Worm (Caenorhabditis elegans) whole organism, late embryonic: ENCODE data around the gene cca-1.

Experiments used
- C08G9.2 ChIP-seq: sonication (generic microtip); optimal IDR thresholded peaks from 2 replicates; lab custom pipeline; 2016; ENCODE audit warnings: mild to moderate bottlenecking, missing genetic modification characterization, moderate library complexity, missing compliant biosample characterization
- C38D4.7 ChIP-seq: fragments of 200-800 bp; sonication (Bioruptor generic); optimal IDR thresholded peaks from 2 replicates; lab custom pipeline; 2018; ENCODE audit warnings: mild to moderate bottlenecking, missing genetic modification characterization, moderate library complexity, missing compliant biosample characterization
- F13H6.1 ChIP-seq: sonication (generic microtip); optimal IDR thresholded peaks from 2 replicates; lab custom pipeline; 2016; ENCODE audit warnings: missing genetic modification characterization, missing compliant biosample characterization
- K02D7.2 ChIP-seq: sonication (generic microtip); optimal IDR thresholded peaks from 2 replicates; lab custom pipeline; 2017; ENCODE audit warnings: mild to moderate bottlenecking, missing genetic modification characterization, missing compliant biosample characterization
- Y22D7AL.16 ChIP-seq: sonication (generic microtip); optimal IDR thresholded peaks from 2 replicates; lab custom pipeline; 2016; ENCODE audit warnings: missing genetic modification characterization, missing compliant biosample characterization
- ahr-1 ChIP-seq: sonication (generic microtip); optimal IDR thresholded peaks from 2 replicates; lab custom pipeline; 2016; ENCODE audit warnings: missing genetic modification characterization, missing compliant biosample characterization
- ama-1 ChIP-seq: fragments of 150-350 bp; optimal IDR thresholded peaks from 2 replicates; lab custom pipeline; 2014
- ceh-30 ChIP-seq: fragments of 150-350 bp; optimal IDR thresholded peaks from 2 replicates; lab custom pipeline; 2014; ENCODE audit warnings: missing biosample characterization, missing genetic modification characterization
- ceh-31 ChIP-seq: sonication (generic microtip); optimal IDR thresholded peaks from 2 replicates; lab custom pipeline; 2016; ENCODE audit warnings: missing genetic modification characterization, missing compliant biosample characterization
- ceh-45 ChIP-seq: fragments of 200-800 bp; sonication (Bioruptor generic); IDR thresholded peaks from 2 replicates; pipeline ENCODE4 v1.3.6; 2022; ENCODE audit warnings: missing genetic modification reagents, missing genetic modification characterization, missing compliant biosample characterization
- ceh-48 ChIP-seq: sonication (generic microtip); optimal IDR thresholded peaks from 2 replicates; lab custom pipeline; 2016; ENCODE audit warnings: missing genetic modification characterization, inconsistent platforms, missing compliant biosample characterization
- ceh-6 ChIP-seq: fragments of 200-800 bp; sonication (Bioruptor generic); optimal IDR thresholded peaks from 2 replicates; lab custom pipeline; 2018; ENCODE audit warnings: mild to moderate bottlenecking, missing genetic modification characterization, missing compliant biosample characterization
- ceh-9 ChIP-seq: sonication (generic microtip); optimal IDR thresholded peaks from 2 replicates; lab custom pipeline; 2016; ENCODE audit warnings: mild to moderate bottlenecking, missing genetic modification characterization, inconsistent platforms, missing compliant biosample characterization
- che-1 ChIP-seq: sonication (generic microtip); optimal IDR thresholded peaks from 2 replicates; lab custom pipeline; 2016; ENCODE audit warnings: mild to moderate bottlenecking, missing genetic modification characterization, missing compliant biosample characterization
- dmd-4 ChIP-seq: sonication (generic microtip); optimal IDR thresholded peaks from 2 replicates; lab custom pipeline; 2016; ENCODE audit warnings: borderline replicate concordance, missing genetic modification characterization, missing compliant biosample characterization
- elt-2 ChIP-seq: sonication (generic microtip); optimal IDR thresholded peaks from 2 replicates; lab custom pipeline; 2016; ENCODE audit warnings: missing genetic modification reagents, missing genetic modification characterization, missing compliant biosample characterization
- elt-4 ChIP-seq: sonication (generic microtip); optimal IDR thresholded peaks from 2 replicates; lab custom pipeline; 2016; ENCODE audit warnings: missing genetic modification characterization, missing compliant biosample characterization
- ets-4 ChIP-seq: sonication (generic microtip); optimal IDR thresholded peaks from 2 replicates; lab custom pipeline; 2016; ENCODE audit warnings: missing genetic modification characterization, missing compliant biosample characterization
- eyg-1 ChIP-seq: sonication (generic microtip); optimal IDR thresholded peaks from 2 replicates; lab custom pipeline; 2016; ENCODE audit warnings: missing genotype, missing genetic modification characterization, missing compliant biosample characterization
- fkh-10 ChIP-seq: fragments of 150-350 bp; optimal IDR thresholded peaks from 2 replicates; lab custom pipeline; 2014; ENCODE audit warnings: missing biosample characterization, missing genetic modification reagents, missing genetic modification characterization
- fkh-6 ChIP-seq: sonication (generic microtip); optimal IDR thresholded peaks from 2 replicates; lab custom pipeline; 2016; ENCODE audit warnings: missing genetic modification characterization, missing compliant biosample characterization
- hlh-15 ChIP-seq: sonication (generic microtip); optimal IDR thresholded peaks from 2 replicates; lab custom pipeline; 2016; ENCODE audit warnings: missing genetic modification characterization, missing compliant biosample characterization
- hlh-30 ChIP-seq: sonication (generic microtip); optimal IDR thresholded peaks from 2 replicates; lab custom pipeline; 2017; ENCODE audit warnings: antibody characterized with exemption, missing genetic modification characterization, missing compliant biosample characterization; ENCODE audit not compliant: insufficient read depth
- lim-6 ChIP-seq: sonication (generic microtip); optimal IDR thresholded peaks from 2 replicates; lab custom pipeline; 2016; ENCODE audit warnings: missing genetic modification characterization, missing compliant biosample characterization
- madf-2 ChIP-seq: sonication (generic microtip); optimal IDR thresholded peaks from 2 replicates; lab custom pipeline; 2017; ENCODE audit warnings: missing genetic modification characterization, missing compliant biosample characterization
- mec-3 ChIP-seq: sonication (generic microtip); optimal IDR thresholded peaks from 2 replicates; lab custom pipeline; 2016; ENCODE audit warnings: borderline replicate concordance, missing genetic modification characterization, missing compliant biosample characterization
- nfya-1 ChIP-seq: sonication (generic microtip); optimal IDR thresholded peaks from 2 replicates; lab custom pipeline; 2017; ENCODE audit warnings: missing genetic modification characterization, mild to moderate bottlenecking, missing compliant biosample characterization, antibody characterized with exemption, moderate library complexity
- pax-1 ChIP-seq: fragments of 150-350 bp; optimal IDR thresholded peaks from 2 replicates; lab custom pipeline; 2014; ENCODE audit warnings: missing biosample characterization, missing genetic modification characterization
- pha-2 ChIP-seq: sonication (generic microtip); optimal IDR thresholded peaks from 2 replicates; lab custom pipeline; 2017; ENCODE audit warnings: mild to moderate bottlenecking, missing genetic modification characterization, missing compliant biosample characterization
- pha-4 ChIP-seq: fragments of 150-350 bp; optimal IDR thresholded peaks from 2 replicates; lab custom pipeline; 2018; ENCODE audit warnings: missing biosample characterization, missing genetic modification reagents, missing genetic modification characterization
- pros-1 ChIP-seq: fragments of 150-350 bp; optimal IDR thresholded peaks from 2 replicates; lab custom pipeline; 2014; ENCODE audit warnings: missing biosample characterization, missing genetic modification reagents, missing genetic modification characterization
- ref-2 ChIP-seq: sonication (generic microtip); optimal IDR thresholded peaks from 2 replicates; lab custom pipeline; 2016; ENCODE audit warnings: missing genetic modification characterization, missing compliant biosample characterization
- rnt-1 ChIP-seq: sonication (generic microtip); optimal IDR thresholded peaks from 2 replicates; lab custom pipeline; 2016; ENCODE audit warnings: missing genetic modification characterization, missing compliant biosample characterization
- sdc-2 ChIP-seq: sonication (generic microtip); optimal IDR thresholded peaks from 2 replicates; lab custom pipeline; 2016; ENCODE audit warnings: missing genotype, missing genetic modification characterization, missing compliant biosample characterization
- sox-4 ChIP-seq: sonication (generic microtip); optimal IDR thresholded peaks from 2 replicates; lab custom pipeline; 2017; ENCODE audit warnings: mild to moderate bottlenecking, missing genetic modification characterization, inconsistent platforms, missing compliant biosample characterization
- syd-9 ChIP-seq: sonication (generic microtip); optimal IDR thresholded peaks from 2 replicates; lab custom pipeline; 2016; ENCODE audit warnings: mild to moderate bottlenecking, missing genetic modification characterization, moderate library complexity, missing compliant biosample characterization
- tbx-2 ChIP-seq: sonication (generic microtip); optimal IDR thresholded peaks from 2 replicates; lab custom pipeline; 2016; ENCODE audit warnings: missing genetic modification characterization, missing compliant biosample characterization
- tbx-7 ChIP-seq: sonication (generic microtip); optimal IDR thresholded peaks from 2 replicates; lab custom pipeline; 2016; ENCODE audit warnings: missing genotype, missing genetic modification characterization, missing compliant biosample characterization
- ttx-3 ChIP-seq: sonication (generic microtip); optimal IDR thresholded peaks from 2 replicates; lab custom pipeline; 2016; ENCODE audit warnings: missing genetic modification reagents, missing genetic modification characterization, missing compliant biosample characterization
- unc-3 ChIP-seq, 2 experiments: fragments of 200-800 bp in 1 of 2; sonication (Bioruptor generic) in 1 of 2; sonication (generic microtip) in 1 of 2; conservative IDR thresholded peaks in 1 of 2; optimal IDR thresholded peaks in 1 of 2; 2 replicates each; pipeline versions ENCODE4 v1.3.6 to Lab custom; 2016 to 2022; ENCODE audit warnings: missing compliant biosample characterization in 2 of 2, missing genetic modification characterization in 2 of 2, missing genetic modification reagents in 1 of 2
- unc-86 ChIP-seq: sonication (generic microtip); optimal IDR thresholded peaks from 2 replicates; lab custom pipeline; 2016; ENCODE audit warnings: missing genetic modification characterization, missing compliant biosample characterization

The cca-1 gene

DNA sequence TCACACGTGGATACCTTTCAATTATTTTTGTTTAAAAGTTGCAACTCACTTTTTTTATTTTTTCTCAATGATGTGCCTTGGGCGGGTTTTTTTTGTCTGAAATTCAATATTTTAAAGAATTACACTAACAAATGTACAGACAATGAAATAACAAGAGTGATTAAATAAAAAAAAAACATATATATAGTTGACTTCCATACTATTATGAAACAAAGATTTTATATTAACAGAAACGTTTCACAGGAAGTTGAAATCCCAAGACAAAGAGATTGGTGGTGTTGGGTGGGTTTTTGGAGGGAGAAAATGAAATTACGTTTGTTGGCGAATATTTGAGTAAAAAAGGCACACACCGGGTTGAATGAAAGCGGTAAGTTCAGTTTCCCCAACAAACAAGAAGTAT, at the start of gene cca-1:
Gene cca-1, minus strand, starts transcription at position 101 of the 400 bp plus-strand sequence.
- TF ChIP-seq hlh-30 (tag; lab: Kevin White, UChicago) (no peak), ceh-48 (tag; lab: Kevin White, UChicago) (no peak), ceh-45 (GFP tag; lab: Robert Waterston, UW) (no peak), F13H6.1 (tag; lab: Kevin White, UChicago) (no peak), hlh-15 (tag; lab: Kevin White, UChicago) (no peak), pha-4 (tag; lab: Kevin White, UChicago) (no peak), ets-4 (tag; lab: Kevin White, UChicago) (no peak), sdc-2 (tag; lab: Kevin White, UChicago) (no peak), lim-6 (tag; lab: Kevin White, UChicago) (no peak), pros-1 (tag; lab: Kevin White, UChicago) (no peak), unc-3 (GFP tag; conservative IDR thresholded peaks at IDR 0.05; lab: Robert Waterston, UW) (no peak), unc-3 (tag; optimal IDR thresholded peaks at IDR 0.05; lab: Kevin White, UChicago) (no peak), rnt-1 (tag; lab: Kevin White, UChicago) (no peak)

DNA sequence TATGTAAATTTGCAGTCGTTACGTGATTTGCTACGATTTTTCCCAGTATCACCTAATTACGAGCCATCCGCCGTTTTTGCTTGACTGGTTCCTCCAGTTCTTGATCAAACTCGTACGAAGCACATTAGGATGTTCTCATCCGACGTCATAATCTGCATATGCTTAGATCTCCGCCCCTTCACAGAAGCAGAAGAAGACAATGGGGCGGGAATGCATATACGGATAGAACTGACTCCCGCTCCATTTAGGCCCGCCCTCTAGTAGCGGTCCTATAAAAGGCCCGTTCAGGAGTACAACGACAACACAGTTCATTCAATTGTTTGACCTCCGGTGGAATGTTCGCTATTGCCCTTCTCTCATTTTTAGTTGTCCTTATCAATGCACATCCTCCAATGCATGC, 49.4 kb upstream of the cca-1 start, which contains the start of gene zig-4:
Gene zig-4, plus strand, starts transcription at position 301 of the 400 bp plus-strand sequence.
- TF ChIP-seq ttx-3 (tag; lab: Kevin White, UChicago) (no peak), fkh-10 (GFP tag; lab: Kevin White, UChicago) (no peak), unc-3 (GFP tag; conservative IDR thresholded peaks at IDR 0.05; lab: Robert Waterston, UW) (no peak), unc-3 (tag; optimal IDR thresholded peaks at IDR 0.05; lab: Kevin White, UChicago) (no peak), mec-3 (tag; lab: Kevin White, UChicago) (no peak), ceh-30 (tag; lab: Kevin White, UChicago) (no peak), hlh-30 (tag; lab: Kevin White, UChicago) (no peak), ceh-31 (no peak)

DNA sequence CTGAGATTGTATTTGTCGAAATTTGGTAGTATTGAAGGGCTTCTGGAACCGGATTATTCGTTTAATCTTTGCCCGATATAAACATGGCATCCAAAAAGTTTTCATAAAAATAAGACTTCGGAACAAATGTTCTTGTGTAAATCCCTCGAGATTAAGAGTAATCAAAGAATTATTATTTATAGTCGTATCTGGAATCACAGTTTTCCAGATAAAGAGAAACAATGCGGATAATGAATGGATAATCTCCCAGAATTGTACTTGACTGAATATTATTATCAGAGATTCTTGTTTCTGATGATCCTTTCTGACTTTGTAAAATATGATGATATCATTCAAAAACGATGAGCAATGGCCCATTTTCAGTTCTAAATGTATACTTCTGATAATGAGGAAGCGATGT, 45.4 kb upstream of the cca-1 start:
- no peak for TF ChIP-seq lim-6 (tag; lab: Kevin White, UChicago)
- TF ChIP-seq eyg-1 (tag; lab: Kevin White, UChicago), result no peak
- TF ChIP-seq ceh-30 (tag; lab: Kevin White, UChicago), result no peak
- no peak for TF ChIP-seq Y22D7AL.16
- TF ChIP-seq elt-4 (tag; lab: Kevin White, UChicago), result no peak
- no peak for TF ChIP-seq dmd-4 (tag; lab: Kevin White, UChicago)
- no peak for TF ChIP-seq hlh-15 (tag; lab: Kevin White, UChicago)
- no peak for TF ChIP-seq C38D4.7
- no peak for TF ChIP-seq F13H6.1 (tag; lab: Kevin White, UChicago)
- TF ChIP-seq tbx-2, result no peak
- no peak for TF ChIP-seq nfya-1 (tag; lab: Kevin White, UChicago)
- TF ChIP-seq unc-86 (tag; lab: Kevin White, UChicago), result no peak
- no peak for TF ChIP-seq pha-4 (tag; lab: Kevin White, UChicago)
- no peak for TF ChIP-seq madf-2 (tag; lab: Kevin White, UChicago)
- no peak for TF ChIP-seq ahr-1 (tag; lab: Kevin White, UChicago)
- no peak for TF ChIP-seq che-1 (tag; lab: Kevin White, UChicago)
- TF ChIP-seq fkh-6 (tag; lab: Kevin White, UChicago), result no peak
- TF ChIP-seq ets-4 (tag; lab: Kevin White, UChicago), result no peak
- no peak for TF ChIP-seq pax-1 (tag; lab: Kevin White, UChicago)
- no peak for TF ChIP-seq ref-2 (tag; lab: Kevin White, UChicago)

DNA sequence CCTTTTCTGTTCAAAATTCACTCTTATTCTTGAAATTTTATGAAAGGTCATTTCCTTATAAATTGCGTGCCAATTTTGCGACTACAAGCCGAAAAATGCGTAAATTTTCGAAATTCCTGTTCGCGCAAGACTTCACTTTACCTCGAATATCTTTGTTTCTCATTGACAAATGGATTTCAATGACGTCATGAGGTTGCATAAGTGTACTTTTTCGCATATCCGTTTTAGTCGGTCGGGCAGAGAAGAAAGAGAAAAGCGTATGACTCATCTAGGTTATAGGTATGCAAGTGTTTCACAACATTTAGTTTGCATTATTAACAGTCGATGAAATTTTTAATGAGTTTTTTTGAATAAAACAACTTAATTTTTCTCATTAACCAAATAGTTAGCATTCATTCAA, 40.3 kb upstream of the cca-1 start:
- TF ChIP-seq pha-4 (tag; lab: Kevin White, UChicago), result no peak
- TF ChIP-seq unc-3 (GFP tag; conservative IDR thresholded peaks at IDR 0.05; lab: Robert Waterston, UW), result no peak
- no peak for TF ChIP-seq unc-3 (tag; optimal IDR thresholded peaks at IDR 0.05; lab: Kevin White, UChicago)
- TF ChIP-seq sox-4 (tag; lab: Kevin White, UChicago), result no peak
- TF ChIP-seq ama-1, result no peak
- no peak for TF ChIP-seq lim-6 (tag; lab: Kevin White, UChicago)
- TF ChIP-seq ets-4 (tag; lab: Kevin White, UChicago), result no peak
- no peak for TF ChIP-seq hlh-30 (tag; lab: Kevin White, UChicago)
- TF ChIP-seq elt-2 (tag; lab: Kevin White, UChicago), result no peak
- no peak for TF ChIP-seq pha-2 (tag; lab: Kevin White, UChicago)
- TF ChIP-seq ahr-1 (tag; lab: Kevin White, UChicago), result no peak
- TF ChIP-seq K02D7.2, result no peak
- TF ChIP-seq che-1 (tag; lab: Kevin White, UChicago), result no peak
- TF ChIP-seq ceh-6 (GFP tag; lab: Kevin White, UChicago), result no peak
- no peak for TF ChIP-seq fkh-6 (tag; lab: Kevin White, UChicago)
- TF ChIP-seq ref-2 (tag; lab: Kevin White, UChicago), result no peak
- TF ChIP-seq ttx-3 (tag; lab: Kevin White, UChicago), result no peak
- no peak for TF ChIP-seq syd-9 (tag; lab: Kevin White, UChicago)
- TF ChIP-seq tbx-7 (tag; lab: Kevin White, UChicago), result no peak
- no peak for TF ChIP-seq C08G9.2 (tag; lab: Kevin White, UChicago)
- TF ChIP-seq ceh-9, result no peak
